Fruit fly (Drosophila melanogaster) whole organism, prepupa: ENCODE measurements around the gene msi.
A peak's percentile ranks its signal among the peaks of the same experiment; 100 is the strongest.

Experiments
- Blimp-1 ChIP-seq: fragments of 200-800 bp; sonication (Bioruptor generic); optimal IDR thresholded peaks from 3 replicates; lab custom pipeline; 2017; ENCODE audit warnings: missing biosample characterization, missing genetic modification characterization, mild to moderate bottlenecking, moderate library complexity, missing genetic modification reagents
- CG10669 ChIP-seq: fragments of 200-800 bp; sonication (Bioruptor generic); optimal IDR thresholded peaks from 3 replicates; lab custom pipeline; 2018; ENCODE audit warnings: missing biosample characterization, mild to moderate bottlenecking, missing genetic modification characterization, moderate library complexity
- CG11294 ChIP-seq: fragments of 200-800 bp; sonication (Bioruptor generic); IDR thresholded peaks from 2 replicates; pipeline ENCODE4 v1.3.6; 2022; ENCODE audit warnings: missing biosample characterization, missing genetic modification characterization
- CG11762 ChIP-seq: fragments of 200-800 bp; sonication (Bioruptor generic); optimal IDR thresholded peaks from 3 replicates; lab custom pipeline; 2016; ENCODE audit warnings: missing biosample characterization, missing genetic modification characterization; ENCODE audit not compliant: insufficient read depth
- CG11902 ChIP-seq: fragments of 200-800 bp; sonication (Bioruptor generic); optimal IDR thresholded peaks from 3 replicates; lab custom pipeline; 2016; ENCODE audit warnings: missing biosample characterization, missing genetic modification characterization
- CG16779 ChIP-seq: fragments of 200-800 bp; sonication (Bioruptor generic); optimal IDR thresholded peaks from 3 replicates; lab custom pipeline; 2017; ENCODE audit warnings: missing biosample characterization, mild to moderate bottlenecking, missing genetic modification characterization
- CG3032 ChIP-seq: fragments of 200-800 bp; optimal IDR thresholded peaks from 2 replicates; lab custom pipeline; 2019; ENCODE audit warnings: missing biosample characterization, mild to moderate bottlenecking, missing genetic modification characterization, moderate library complexity
- CG31627 ChIP-seq: fragments of 200-800 bp; sonication (Bioruptor generic); optimal IDR thresholded peaks from 3 replicates; lab custom pipeline; 2016; ENCODE audit warnings: missing biosample characterization, missing genetic modification characterization
- CG32006 ChIP-seq: fragments of 200-800 bp; sonication (Bioruptor generic); optimal IDR thresholded peaks from 3 replicates; lab custom pipeline; 2017; ENCODE audit warnings: missing biosample characterization, mild to moderate bottlenecking, missing genetic modification characterization
- CG34406 ChIP-seq: fragments of 200-800 bp; sonication (Bioruptor generic); optimal IDR thresholded peaks from 3 replicates; lab custom pipeline; 2016; ENCODE audit warnings: missing biosample characterization, missing genetic modification characterization
- CG6163 ChIP-seq: fragments of 200-800 bp; sonication (Bioruptor generic); IDR thresholded peaks from 3 replicates; pipeline ENCODE4 v1.3.6; 2022; ENCODE audit warnings: missing biosample characterization, missing genetic modification characterization
- CG6854 ChIP-seq: fragments of 200-800 bp; sonication (Bioruptor generic); optimal IDR thresholded peaks from 2 replicates; lab custom pipeline; 2017; ENCODE audit warnings: missing biosample characterization, mild to moderate bottlenecking, missing genetic modification characterization
- CG8319 ChIP-seq: fragments of 200-800 bp; sonication (Bioruptor generic); optimal IDR thresholded peaks from 3 replicates; lab custom pipeline; 2016; ENCODE audit warnings: missing biosample characterization, missing genetic modification characterization
- CG9139 ChIP-seq: fragments of 200-800 bp; sonication (Bioruptor generic); optimal IDR thresholded peaks from 3 replicates; lab custom pipeline; 2017; ENCODE audit warnings: missing biosample characterization, mild to moderate bottlenecking, missing genetic modification characterization
- Eip75B ChIP-seq: fragments of 200-800 bp; sonication (Bioruptor generic); optimal IDR thresholded peaks from 3 replicates; lab custom pipeline; 2016; ENCODE audit warnings: missing biosample characterization, missing genetic modification characterization
- Eip78C ChIP-seq: fragments of 200-800 bp; sonication (Bioruptor generic); peaks from one replicate; lab custom pipeline; 2016; ENCODE audit warnings: missing biosample characterization, missing genetic modification characterization
- Eip93F ChIP-seq: fragments of 200-800 bp; sonication (Bioruptor generic); optimal IDR thresholded peaks from 2 replicates; lab custom pipeline; 2016; ENCODE audit warnings: missing biosample characterization, mild to moderate bottlenecking, missing genetic modification characterization
- Ets96B ChIP-seq: fragments of 200-800 bp; optimal IDR thresholded peaks from 2 replicates; lab custom pipeline; 2019; ENCODE audit warnings: missing biosample characterization, mild to moderate bottlenecking, missing genetic modification characterization, moderate library complexity
- Hr39 ChIP-seq: fragments of 200-800 bp; sonication (Bioruptor generic); optimal IDR thresholded peaks from 2 replicates; lab custom pipeline; 2016; ENCODE audit warnings: missing biosample characterization, missing genetic modification characterization
- Hr4 ChIP-seq: fragments of 200-800 bp; sonication (Bioruptor generic); optimal IDR thresholded peaks from 3 replicates; lab custom pipeline; 2016; ENCODE audit warnings: missing biosample characterization, missing genetic modification characterization
- Met ChIP-seq: fragments of 200-800 bp; sonication (Bioruptor generic); optimal IDR thresholded peaks from 3 replicates; lab custom pipeline; 2016; ENCODE audit warnings: missing biosample characterization, missing genetic modification characterization
- Smox ChIP-seq: fragments of 200-800 bp; sonication (Bioruptor generic); optimal IDR thresholded peaks from 3 replicates; lab custom pipeline; 2016; ENCODE audit warnings: missing biosample characterization, missing genetic modification characterization
- achi ChIP-seq: fragments of 200-800 bp; sonication (Bioruptor generic); optimal IDR thresholded peaks from 3 replicates; lab custom pipeline; 2016; ENCODE audit warnings: missing biosample characterization, missing genetic modification characterization
- cyc ChIP-seq: fragments of 200-800 bp; sonication (Bioruptor generic); optimal IDR thresholded peaks from 3 replicates; lab custom pipeline; 2016; ENCODE audit warnings: missing biosample characterization, missing genetic modification characterization
- dsx ChIP-seq: fragments of 200-800 bp; optimal IDR thresholded peaks from 3 replicates; lab custom pipeline; 2019; ENCODE audit warnings: missing biosample characterization, mild to moderate bottlenecking, missing genetic modification characterization, moderate library complexity; ENCODE audit not compliant: poor library complexity, severe bottlenecking
- eg ChIP-seq: fragments of 200-800 bp; sonication (Bioruptor generic); IDR thresholded peaks from 3 replicates; pipeline ENCODE4 v1.3.6; 2022; ENCODE audit warnings: missing biosample characterization, missing genetic modification characterization
- fkh ChIP-seq: fragments of 200-800 bp; sonication (Bioruptor generic); optimal IDR thresholded peaks from 3 replicates; lab custom pipeline; 2017; ENCODE audit warnings: missing biosample characterization, mild to moderate bottlenecking, missing genetic modification characterization, moderate library complexity
- pdm3 ChIP-seq: fragments of 200-800 bp; sonication (Bioruptor generic); optimal IDR thresholded peaks from 3 replicates; lab custom pipeline; 2016; ENCODE audit warnings: missing biosample characterization, missing genetic modification characterization
- ss ChIP-seq, 2 experiments: fragments of 200-800 bp; sonication (Bioruptor generic); optimal IDR thresholded peaks; 2 replicates in 1 of 2; 3 replicates in 1 of 2; lab custom pipeline; 2017 to 2018; ENCODE audit warnings: mild to moderate bottlenecking in 2 of 2, missing biosample characterization in 2 of 2, missing genetic modification characterization in 2 of 2, moderate library complexity in 1 of 2
- svp ChIP-seq: fragments of 200-800 bp; sonication (Bioruptor generic); peaks from one replicate; lab custom pipeline; 2016; ENCODE audit warnings: missing biosample characterization, missing genetic modification characterization
- vri ChIP-seq: fragments of 200-800 bp; sonication (Bioruptor generic); optimal IDR thresholded peaks from 3 replicates; lab custom pipeline; 2016; ENCODE audit warnings: missing biosample characterization, mild to moderate bottlenecking, missing genetic modification characterization

The msi gene

dm6 chr3R:25555365-25556106, 39.6 kb downstream of the msi start (continued):
- TF ChIP-seq CG10669 (GFP tag; lab: Kevin White, UChicago) (peak; percentile 90), CG6163 (GFP tag; lab: Robert Waterston, UW) (peak; percentile 81), CG31627 (peak; percentile 82), Eip78C (GFP tag; lab: Kevin White, UChicago) (peak; percentile 95), Blimp-1 (GFP tag; lab: Kevin White, UChicago) (peak; percentile 60), CG16779 (tag; lab: Kevin White, UChicago) (peak; percentile 88), CG6854 (peak; percentile 43), CG11902 (GFP tag; lab: Kevin White, UChicago) (peak; percentile 80), CG9139 (GFP tag; lab: Kevin White, UChicago) (peak; percentile 68), Ets96B (tag; lab: Kevin White, UChicago) (peak; percentile 90), Met (GFP tag; lab: Kevin White, UChicago) (peak; percentile 82), CG11762 (peak; percentile 86), ss (GFP tag; optimal IDR thresholded peaks at IDR 0.05; lab: Kevin White, UChicago) (peak; percentile 83 to 90), CG11294 (GFP tag; lab: Robert Waterston, UW) (no peak), achi (GFP tag; lab: Kevin White, UChicago) (peak; percentile 89), Eip93F (GFP tag; lab: Kevin White, UChicago) (peak; percentile 60)

- TF ChIP-seq pdm3 (GFP tag; lab: Kevin White, UChicago) (no peak), CG31627 (no peak), Hr39 (GFP tag; lab: Kevin White, UChicago) (no peak), vri (GFP tag; lab: Kevin White, UChicago) (no peak), Eip78C (GFP tag; lab: Kevin White, UChicago) (peak; percentile 50)
Measured at dm6 chr3R:25559348-25559747, 43.4 kb downstream of the msi start.

DNA sequence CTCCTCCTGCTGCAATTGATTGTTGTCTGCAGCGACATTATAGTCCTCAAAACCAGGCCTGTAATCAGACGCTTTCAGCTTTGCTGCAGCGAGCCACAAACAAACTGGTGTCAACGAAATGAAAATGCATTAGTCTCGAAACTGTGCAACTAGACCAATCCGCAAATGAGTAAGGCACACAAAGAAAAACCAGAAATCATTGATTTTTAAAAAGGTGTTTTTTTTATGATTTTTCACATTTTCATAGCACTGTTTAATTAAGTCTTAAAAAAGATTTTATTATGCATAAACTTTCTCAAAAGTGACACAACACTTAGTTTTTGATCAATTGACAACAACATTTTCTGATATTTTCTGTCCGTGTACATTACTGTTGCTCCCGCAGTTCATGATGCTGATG, 67.2 kb downstream of the msi start, which contains the start of gene CG4582:
Gene CG4582, minus strand, starts transcription at position 101 of the 400 bp plus-strand sequence.
- no peak for TF ChIP-seq CG8319 (GFP tag; lab: Kevin White, UChicago)
- no peak for TF ChIP-seq Hr4 (GFP tag; lab: Kevin White, UChicago)
- TF ChIP-seq CG6854: no peak
- no peak for TF ChIP-seq fkh
- TF ChIP-seq cyc (GFP tag; lab: Kevin White, UChicago): no peak
- TF ChIP-seq Eip93F (GFP tag; lab: Kevin White, UChicago): no peak
- TF ChIP-seq CG11902 (GFP tag; lab: Kevin White, UChicago): no peak
- no peak for TF ChIP-seq eg (GFP tag; lab: Robert Waterston, UW)
- no peak for TF ChIP-seq vri (GFP tag; lab: Kevin White, UChicago)

DNA sequence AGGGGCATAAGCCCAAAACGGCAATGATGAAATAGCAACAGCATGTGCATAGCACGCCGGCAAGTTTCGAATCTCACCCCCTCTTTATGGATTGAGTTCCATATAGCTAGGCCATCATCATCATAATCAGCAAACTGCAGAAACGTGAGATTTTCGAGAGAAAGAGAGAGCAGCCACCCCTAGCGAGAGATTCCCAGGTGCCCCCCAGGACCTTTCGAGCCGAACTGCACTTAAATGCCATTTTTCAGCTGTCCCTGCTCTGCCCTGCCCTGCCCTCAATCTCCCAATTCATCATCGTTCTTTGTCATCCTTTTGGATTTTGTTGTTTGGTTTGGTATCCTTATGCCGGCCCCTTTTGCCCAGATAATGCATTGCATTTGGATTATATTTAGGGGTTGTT, 71.8 kb downstream of the msi start:
- TF ChIP-seq CG3032 (tag; lab: Kevin White, UChicago): no peak
- TF ChIP-seq dsx (GFP tag; lab: Kevin White, UChicago): no peak
- TF ChIP-seq Blimp-1 (GFP tag; lab: Kevin White, UChicago): no peak
- TF ChIP-seq CG6854: no peak
- TF ChIP-seq achi (GFP tag; lab: Kevin White, UChicago): no peak
- no peak for TF ChIP-seq Smox (GFP tag; lab: Kevin White, UChicago)
- TF ChIP-seq CG34406 (GFP tag; lab: Kevin White, UChicago): no peak
- TF ChIP-seq Eip75B: no peak

DNA sequence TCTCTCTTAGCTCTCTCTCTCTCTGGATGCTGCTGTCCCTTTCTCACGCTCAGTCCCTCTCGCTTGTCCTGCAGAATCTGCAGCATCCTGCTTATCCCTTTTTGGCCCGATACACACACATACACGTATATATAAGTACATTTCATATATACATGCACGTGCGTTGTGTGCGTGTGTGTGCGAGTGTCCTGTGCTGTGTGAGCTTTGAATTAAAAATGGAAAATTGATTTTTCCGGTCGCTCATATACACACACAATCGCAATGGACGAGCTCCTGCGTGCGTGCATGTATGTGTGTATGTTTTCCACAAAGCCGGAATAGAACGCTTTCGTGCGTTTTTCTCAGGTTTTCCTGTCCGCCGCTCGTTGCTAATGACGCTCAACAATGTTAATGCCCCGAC, 72.6 kb downstream of the msi start:
- no peak for TF ChIP-seq Met (GFP tag; lab: Kevin White, UChicago)
- TF ChIP-seq Hr4 (GFP tag; lab: Kevin White, UChicago): no peak
- TF ChIP-seq svp (GFP tag; lab: Kevin White, UChicago): no peak
- TF ChIP-seq CG32006: no peak
- TF ChIP-seq vri (GFP tag; lab: Kevin White, UChicago): no peak
- TF ChIP-seq, all 60 proteins: peak for 0
